Worm (Caenorhabditis elegans): ENCODE measurements around the gene bre-3.

The bre-3 gene

DNA sequence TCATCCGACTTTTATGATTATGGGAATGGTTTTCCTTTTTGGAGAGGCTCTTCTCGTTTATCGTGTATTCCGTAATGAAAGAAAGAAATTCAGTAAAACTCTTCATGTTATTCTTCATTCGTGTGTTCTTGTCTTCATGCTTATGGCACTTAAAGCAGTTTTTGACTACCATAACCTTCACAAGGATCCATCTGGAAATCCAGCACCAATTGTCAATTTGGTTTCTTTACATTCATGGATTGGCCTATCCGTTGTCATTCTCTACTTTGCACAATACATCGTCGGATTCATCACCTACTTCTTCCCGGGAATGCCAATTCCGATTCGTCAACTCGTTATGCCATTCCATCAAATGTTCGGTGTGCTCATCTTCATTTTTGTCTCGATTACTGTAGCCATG is 26.4 kb upstream of the bre-3 start:
- TF ChIP-seq ztf-11 (tag; optimal IDR thresholded peaks at IDR 0.05) (no peak), unc-120 (tag; optimal IDR thresholded peaks at IDR 0.05; ENCODE audit: poor library complexity, severe bottlenecking) (no peak), mls-2 (tag; optimal IDR thresholded peaks at IDR 0.05) (no peak), snpc-4 (tag; optimal IDR thresholded peaks at IDR 0.05) (no peak), tbx-8 (GFP tag; optimal IDR thresholded peaks at IDR 0.05) (no peak), nhr-237 (tag; optimal IDR thresholded peaks at IDR 0.05) (no peak), lsy-2 (tag; optimal IDR thresholded peaks at IDR 0.05) (no peak), unc-62 (GFP tag; optimal IDR thresholded peaks at IDR 0.05) (no peak), elt-3 (tag; optimal IDR thresholded peaks at IDR 0.05) (no peak), unc-39 (tag; optimal IDR thresholded peaks at IDR 0.05) (no peak), ceh-43 (GFP tag; optimal IDR thresholded peaks at IDR 0.05) (no peak), cnd-1 (tag; optimal IDR thresholded peaks at IDR 0.05) (no peak), lin-13 (tag; optimal IDR thresholded peaks at IDR 0.05) (no peak), mab-5 (tag; optimal IDR thresholded peaks at IDR 0.05) (no peak), nhr-12 (tag; optimal IDR thresholded peaks at IDR 0.05) (no peak)

DNA sequence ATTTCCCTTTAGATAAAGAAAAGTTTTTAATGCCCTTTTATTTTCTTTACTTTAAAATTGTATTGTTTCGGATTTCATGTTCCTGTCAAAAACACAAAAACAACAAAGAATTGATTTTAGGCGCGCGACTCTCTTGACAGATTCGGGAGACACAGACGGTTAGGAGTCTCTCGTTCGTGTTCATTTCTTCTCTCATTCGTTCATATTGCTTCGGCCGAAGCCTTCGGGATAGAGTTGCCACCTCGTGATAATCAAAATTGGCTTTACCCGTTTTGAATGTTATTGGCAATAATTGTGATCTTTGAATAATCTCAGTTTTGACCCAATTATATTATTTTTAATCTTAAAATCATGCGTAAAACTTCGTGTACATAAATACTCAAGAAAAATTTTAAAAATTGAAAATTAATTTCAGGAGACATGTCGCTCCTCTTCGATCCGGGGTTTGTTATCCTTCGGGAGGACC is 25.8 kb upstream of the bre-3 start, which contains the start of gene F55H2.5:
Gene F55H2.5, plus strand, starts transcription at position 416 of the 466 bp plus-strand sequence.
- TF ChIP-seq lsy-2 (tag; optimal IDR thresholded peaks at IDR 0.05) (no peak), tbx-8 (GFP tag; optimal IDR thresholded peaks at IDR 0.05) (no peak), nhr-12 (tag; optimal IDR thresholded peaks at IDR 0.05) (no peak), mab-5 (tag; optimal IDR thresholded peaks at IDR 0.05) (no peak), nhr-237 (tag; optimal IDR thresholded peaks at IDR 0.05) (no peak), ceh-39 (tag; optimal IDR thresholded peaks at IDR 0.05) (no peak), pha-4 (tag; optimal IDR thresholded peaks at IDR 0.05) (no peak), snpc-4 (tag; optimal IDR thresholded peaks at IDR 0.05) (no peak), unc-39 (tag; optimal IDR thresholded peaks at IDR 0.05) (no peak), blmp-1 (tag; optimal IDR thresholded peaks at IDR 0.05) (no peak), sptf-1 (tag; optimal IDR thresholded peaks at IDR 0.05) (no peak), hlh-1 (tag; optimal IDR thresholded peaks at IDR 0.05) (no peak), flh-1 (GFP tag; optimal IDR thresholded peaks at IDR 0.05) (no peak), nhr-76 (tag; optimal IDR thresholded peaks at IDR 0.05) (no peak)

ce11 chrIII:9509764-9510370 is 24.6 kb upstream of the bre-3 start:
- TF ChIP-seq unc-120 (tag; optimal IDR thresholded peaks at IDR 0.05; ENCODE audit: poor library complexity, severe bottlenecking) (peak; percentile 23), ceh-39 (tag; optimal IDR thresholded peaks at IDR 0.05) (no peak), nhr-76 (tag; optimal IDR thresholded peaks at IDR 0.05) (no peak), unc-62 (GFP tag; optimal IDR thresholded peaks at IDR 0.05) (peak; percentile 45), mep-1 (tag; optimal IDR thresholded peaks at IDR 0.05) (no peak), ztf-11 (tag; optimal IDR thresholded peaks at IDR 0.05) (no peak), ces-1 (GFP tag; optimal IDR thresholded peaks at IDR 0.05) (peak; percentile 94)

ce11 chrIII:9507799-9508198 is 22.5 kb upstream of the bre-3 start, which contains the start of gene vha-14:
Gene vha-14, plus strand, starts transcription at chrIII:9508100.
- TF ChIP-seq mep-1 (tag; optimal IDR thresholded peaks at IDR 0.05): peak; percentile 71
- TF ChIP-seq nhr-76 (tag; optimal IDR thresholded peaks at IDR 0.05): no peak
- TF ChIP-seq ces-1 (GFP tag; optimal IDR thresholded peaks at IDR 0.05): peak; percentile 6
- TF ChIP-seq lsy-2 (tag; optimal IDR thresholded peaks at IDR 0.05): peak; percentile 38
- TF ChIP-seq nhr-237 (tag; optimal IDR thresholded peaks at IDR 0.05): peak; percentile 19
- TF ChIP-seq unc-62 (GFP tag; optimal IDR thresholded peaks at IDR 0.05): peak; percentile 38
- TF ChIP-seq bed-3 (GFP tag; optimal IDR thresholded peaks at IDR 0.05): no peak

- TF ChIP-seq nhr-28 (tag; optimal IDR thresholded peaks at IDR 0.05) (no peak), nhr-237 (tag; optimal IDR thresholded peaks at IDR 0.05) (no peak), mep-1 (tag; optimal IDR thresholded peaks at IDR 0.05) (no peak), ceh-43 (GFP tag; optimal IDR thresholded peaks at IDR 0.05) (no peak), tbx-8 (GFP tag; optimal IDR thresholded peaks at IDR 0.05) (no peak), sem-2 (GFP tag; optimal IDR thresholded peaks at IDR 0.05) (no peak)
Observed at ce11 chrIII:9504347-9504746, 19.1 kb upstream of the bre-3 start.

DNA sequence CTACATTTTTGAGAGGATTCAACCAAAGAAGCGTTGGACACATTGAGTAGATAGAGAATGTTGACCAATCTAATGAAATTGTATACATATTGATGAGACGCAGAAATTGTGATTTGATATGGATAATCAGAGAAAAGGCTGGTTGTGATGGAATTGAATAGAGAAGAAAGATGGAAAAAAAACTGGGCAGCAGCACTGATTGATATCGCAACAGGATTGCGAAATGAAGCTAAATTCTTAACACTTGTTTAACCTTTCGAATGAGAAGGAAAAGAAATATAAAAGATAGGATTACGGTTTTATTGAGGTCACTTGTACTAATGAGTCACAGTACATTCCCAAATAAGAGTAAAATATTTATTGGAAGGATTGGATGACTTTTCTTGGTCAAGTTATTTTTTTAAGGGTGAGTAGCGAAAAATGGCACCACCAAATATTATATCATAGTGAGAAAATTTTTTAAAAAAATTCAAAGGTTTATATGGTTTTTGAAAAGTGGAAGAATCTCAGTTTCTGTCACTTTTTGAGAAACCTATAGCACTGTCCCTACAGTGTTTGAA is 17.0 kb upstream of the bre-3 start:
- no peak for TF ChIP-seq nhr-76 (tag; optimal IDR thresholded peaks at IDR 0.05)
- TF ChIP-seq ceh-43 (GFP tag; optimal IDR thresholded peaks at IDR 0.05): no peak
- no peak for TF ChIP-seq nhr-237 (tag; optimal IDR thresholded peaks at IDR 0.05)
- TF ChIP-seq nhr-28 (tag; optimal IDR thresholded peaks at IDR 0.05): no peak
- no peak for TF ChIP-seq M03D4.4 (tag; optimal IDR thresholded peaks at IDR 0.05)
- TF ChIP-seq elt-3 (tag; optimal IDR thresholded peaks at IDR 0.05): no peak
- TF ChIP-seq lin-32 (GFP tag; optimal IDR thresholded peaks at IDR 0.05): no peak
- no peak for TF ChIP-seq pha-4 (tag; optimal IDR thresholded peaks at IDR 0.05)
- no peak for TF ChIP-seq ceh-39 (tag; optimal IDR thresholded peaks at IDR 0.05)
- TF ChIP-seq ham-2 (GFP tag; optimal IDR thresholded peaks at IDR 0.05): no peak
- no peak for TF ChIP-seq tbx-8 (GFP tag; optimal IDR thresholded peaks at IDR 0.05)
- TF ChIP-seq ceh-83 (GFP tag; optimal IDR thresholded peaks at IDR 0.05): no peak
- no peak for TF ChIP-seq blmp-1 (tag; optimal IDR thresholded peaks at IDR 0.05)
- TF ChIP-seq mls-2 (tag; optimal IDR thresholded peaks at IDR 0.05): no peak

Measured in whole organism, mixed stage, embryonic.